Worm (Caenorhabditis elegans) whole organism, late embryonic: ENCODE data around the gene K09D9.1.

Experiments used
- T23F11.4 ChIP-seq: fragments of 200-800 bp; sonication (Bioruptor generic); optimal IDR thresholded peaks from 2 replicates; lab custom pipeline; 2018; ENCODE audit warnings: mild to moderate bottlenecking, missing genetic modification characterization, missing compliant biosample characterization
- ama-1 ChIP-seq: fragments of 150-350 bp; optimal IDR thresholded peaks from 2 replicates; lab custom pipeline; 2014
- ceh-22 ChIP-seq: sonication (generic microtip); optimal IDR thresholded peaks from 2 replicates; lab custom pipeline; 2017; ENCODE audit warnings: missing biosample characterization, missing genetic modification characterization
- dmd-4 ChIP-seq: sonication (generic microtip); optimal IDR thresholded peaks from 2 replicates; lab custom pipeline; 2016; ENCODE audit warnings: borderline replicate concordance, missing genetic modification characterization, missing compliant biosample characterization
- nhr-11 ChIP-seq: fragments of 150-350 bp; optimal IDR thresholded peaks from 2 replicates; lab custom pipeline; 2014; ENCODE audit warnings: missing biosample characterization, missing genetic modification characterization
- npax-4 ChIP-seq: sonication (generic microtip); optimal IDR thresholded peaks from 2 replicates; lab custom pipeline; 2016; ENCODE audit warnings: missing genetic modification characterization, missing compliant biosample characterization
- pha-4 ChIP-seq: fragments of 150-350 bp; optimal IDR thresholded peaks from 2 replicates; lab custom pipeline; 2018; ENCODE audit warnings: missing biosample characterization, missing genetic modification reagents, missing genetic modification characterization
- pqm-1 ChIP-seq: sonication (generic microtip); optimal IDR thresholded peaks from 2 replicates; lab custom pipeline; 2016; ENCODE audit warnings: missing genetic modification characterization, missing compliant biosample characterization
- tbx-2 ChIP-seq: sonication (generic microtip); optimal IDR thresholded peaks from 2 replicates; lab custom pipeline; 2016; ENCODE audit warnings: missing genetic modification characterization, missing compliant biosample characterization
- tbx-7 ChIP-seq: sonication (generic microtip); optimal IDR thresholded peaks from 2 replicates; lab custom pipeline; 2016; ENCODE audit warnings: missing genotype, missing genetic modification characterization, missing compliant biosample characterization
- ztf-16 ChIP-seq: sonication (generic microtip); optimal IDR thresholded peaks from 2 replicates; lab custom pipeline; 2017; ENCODE audit warnings: missing genetic modification characterization, missing compliant biosample characterization

DNA sequence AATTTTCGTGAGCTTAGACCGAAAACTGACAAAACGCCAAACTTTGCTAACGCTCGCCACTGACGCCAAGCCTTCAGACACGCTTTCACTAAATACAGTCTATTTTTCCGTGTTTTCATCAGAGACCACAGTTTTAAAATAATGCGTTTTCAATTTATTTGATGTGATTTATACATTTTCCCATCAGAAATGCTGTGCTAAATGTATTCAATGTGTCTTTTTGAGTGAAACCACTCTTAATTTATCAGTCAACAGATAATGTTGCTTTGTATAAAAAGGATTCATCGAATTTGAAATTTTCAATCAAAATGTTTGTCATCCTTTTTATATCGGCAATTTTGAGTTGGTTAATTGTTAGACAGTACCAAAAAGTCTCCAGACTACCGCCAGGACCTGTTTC lies 6.5 kb downstream of the K09D9.1 start, which contains the start of gene cyp-35A4:
- TF ChIP-seq T23F11.4 (GFP tag; lab: Kevin White, UChicago), result no peak
- TF ChIP-seq ztf-16 (tag; lab: Kevin White, UChicago), result no peak
- no peak for TF ChIP-seq dmd-4 (tag; lab: Kevin White, UChicago)
- TF ChIP-seq ceh-22 (tag; lab: Kevin White, UChicago), result no peak
- TF ChIP-seq pha-4 (tag; lab: Kevin White, UChicago), result no peak
- TF ChIP-seq nhr-11 (tag; lab: Kevin White, UChicago), result no peak
- no peak for TF ChIP-seq ama-1
- TF ChIP-seq pqm-1 (tag; lab: Kevin White, UChicago), result no peak
- no peak for TF ChIP-seq tbx-7 (tag; lab: Kevin White, UChicago)
- no peak for TF ChIP-seq tbx-2 (tag; lab: Kevin White, UChicago)
- TF ChIP-seq npax-4 (tag; lab: Kevin White, UChicago), result no peak
